ENCODE assay signal across 1 worm cellular context in the genomic region with DNA sequence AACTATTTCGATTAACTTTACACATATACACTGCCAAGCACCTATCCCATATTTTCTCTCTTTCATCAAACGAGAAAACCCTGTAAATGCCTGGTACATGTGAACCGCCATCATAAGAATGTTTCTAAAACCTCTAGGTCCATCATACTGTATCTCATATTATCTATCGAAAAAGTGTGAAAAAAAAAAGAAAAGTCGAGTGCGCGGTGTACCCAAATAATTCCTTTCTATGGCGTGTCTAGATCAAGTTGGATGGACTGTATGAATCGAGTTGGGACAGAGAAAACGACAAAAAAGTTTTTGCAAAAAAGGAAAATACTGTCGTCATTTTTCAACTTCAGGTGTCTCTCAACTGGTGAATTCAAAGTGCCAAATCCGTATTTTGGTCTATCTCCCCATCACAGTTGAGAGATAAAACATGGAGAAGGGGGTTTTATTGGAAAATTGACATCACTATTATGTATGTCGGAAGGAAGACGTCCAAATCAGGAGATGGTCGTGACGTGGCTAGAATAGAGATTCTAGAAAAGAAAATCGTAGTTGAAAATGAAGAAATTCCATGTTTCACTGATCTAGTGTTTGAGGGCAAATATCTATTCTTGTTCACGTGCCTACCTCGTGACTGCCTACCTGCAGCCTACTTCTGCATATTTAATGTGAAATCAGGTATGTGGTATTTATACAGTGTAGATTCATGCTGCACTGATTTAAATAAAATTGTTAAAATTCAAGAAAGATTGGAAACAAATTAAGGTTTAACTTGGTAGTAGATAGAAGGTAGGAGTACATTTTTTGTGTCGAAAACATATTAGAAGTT.
TF ChIP-seq lines count a peak whose summit lies in the region.

No protein-coding gene starts in this region.

TF ChIP-seq in whole organism, L1 larva, 84 proteins besides CTCF, POLR2A, EP300 and RAD21 (continued from another document):
- TF ChIP-seq lin-35 (GFP tag; optimal IDR thresholded peaks at IDR 0.05; lab: Kevin White, UChicago), result peak in 1 of 2 experiments; percentile 7
- no peak for TF ChIP-seq pax-3 (tag; optimal IDR thresholded peaks at IDR 0.05; lab: Kevin White, UChicago)
- TF ChIP-seq unc-62 (GFP tag; optimal IDR thresholded peaks at IDR 0.05; lab: Kevin White, UChicago), result no peak
- no peak for TF ChIP-seq alr-1 (tag; optimal IDR thresholded peaks at IDR 0.05; lab: Kevin White, UChicago; ENCODE audit: borderline replicate concordance)
- no peak for TF ChIP-seq rnt-1 (tag; optimal IDR thresholded peaks at IDR 0.05; lab: Kevin White, UChicago)
- TF ChIP-seq fos-1 (tag; optimal IDR thresholded peaks at IDR 0.05; lab: Kevin White, UChicago), result no peak
- no peak for TF ChIP-seq nhr-237 (tag; optimal IDR thresholded peaks at IDR 0.05; lab: Kevin White, UChicago)
- TF ChIP-seq efl-3 (GFP tag; optimal IDR thresholded peaks at IDR 0.05; lab: Kevin White, UChicago), result no peak
- no peak for TF ChIP-seq dpl-1 (GFP tag; optimal IDR thresholded peaks at IDR 0.05; lab: Kevin White, UChicago)
- no peak for TF ChIP-seq nhr-77 (tag; optimal IDR thresholded peaks at IDR 0.05; lab: Kevin White, UChicago)
- TF ChIP-seq nhr-85 (tag; lab: Kevin White, UChicago), result peak; percentile 96
- no peak for TF ChIP-seq C34B4.2 (tag; optimal IDR thresholded peaks at IDR 0.05; lab: Kevin White, UChicago)
- TF ChIP-seq snu-23 (GFP tag; optimal IDR thresholded peaks at IDR 0.05; lab: Kevin White, UChicago), result peak; percentile 63
- TF ChIP-seq pag-3 (tag; optimal IDR thresholded peaks at IDR 0.05; lab: Kevin White, UChicago; ENCODE audit: borderline replicate concordance, insufficient read depth), result no peak
- no peak for TF ChIP-seq zip-4 (GFP tag; optimal IDR thresholded peaks at IDR 0.05; lab: Kevin White, UChicago)
- TF ChIP-seq efl-1 (optimal IDR thresholded peaks at IDR 0.05; lab: Kevin White, UChicago), result no peak
- TF ChIP-seq efl-1 (GFP tag; optimal IDR thresholded peaks at IDR 0.05 in 1 of 2; lab: Kevin White, UChicago), result no peak
- no peak for TF ChIP-seq Y116A8C.19 (tag; optimal IDR thresholded peaks at IDR 0.05; lab: Kevin White, UChicago; ENCODE audit: borderline replicate concordance)
- TF ChIP-seq elt-2 (tag; optimal IDR thresholded peaks at IDR 0.05; lab: Kevin White, UChicago), result no peak
- TF ChIP-seq lsy-2 (tag; optimal IDR thresholded peaks at IDR 0.05; lab: Kevin White, UChicago), result peak in 1 of 2 experiments; percentile 58
- TF ChIP-seq pqm-1 (tag; optimal IDR thresholded peaks at IDR 0.05; lab: Kevin White, UChicago), result no peak
- no peak for TF ChIP-seq unc-86 (tag; optimal IDR thresholded peaks at IDR 0.05; lab: Kevin White, UChicago)
- no peak for TF ChIP-seq jun-1 (tag; optimal IDR thresholded peaks at IDR 0.05; lab: Kevin White, UChicago)
- no peak for TF ChIP-seq F16B12.6 (tag; optimal IDR thresholded peaks at IDR 0.05; lab: Kevin White, UChicago)
- TF ChIP-seq nhr-19 (GFP tag; conservative IDR thresholded peaks at IDR 0.05; lab: Robert Waterston, UW), result peak; percentile 34; the same call in 1 of the 2 replicates
- TF ChIP-seq ces-1 (GFP tag; optimal IDR thresholded peaks at IDR 0.05; lab: Kevin White, UChicago), result no peak
- no peak for TF ChIP-seq nhr-84 (tag; optimal IDR thresholded peaks at IDR 0.05; lab: Kevin White, UChicago)
- no peak for TF ChIP-seq ceh-88 (GFP tag; IDR thresholded peaks at IDR 0.05; lab: Robert Waterston, UW)
- TF ChIP-seq sox-4 (tag; optimal IDR thresholded peaks at IDR 0.05; lab: Kevin White, UChicago), result no peak
- TF ChIP-seq lin-13 (GFP tag; optimal IDR thresholded peaks at IDR 0.05; lab: Kevin White, UChicago), result no peak
- TF ChIP-seq nhr-76 (tag; optimal IDR thresholded peaks at IDR 0.05; lab: Kevin White, UChicago), result no peak
- no peak for TF ChIP-seq xbp-1 (tag; optimal IDR thresholded peaks at IDR 0.05; lab: Kevin White, UChicago)
- no peak for TF ChIP-seq nhr-28 (tag; optimal IDR thresholded peaks at IDR 0.05; lab: Kevin White, UChicago)
- no peak for TF ChIP-seq unc-130 (tag; optimal IDR thresholded peaks at IDR 0.05; lab: Kevin White, UChicago)
- TF ChIP-seq egl-27 (tag; optimal IDR thresholded peaks at IDR 0.05; lab: Kevin White, UChicago), result no peak
- TF ChIP-seq nhr-90 (tag; optimal IDR thresholded peaks at IDR 0.05; lab: Kevin White, UChicago; ENCODE audit: poor library complexity), result peak; percentile 54
- TF ChIP-seq egl-13 (tag; optimal IDR thresholded peaks at IDR 0.05; lab: Kevin White, UChicago), result no peak
- no peak for TF ChIP-seq tbx-2 (tag; optimal IDR thresholded peaks at IDR 0.05; lab: Kevin White, UChicago)
- no peak for TF ChIP-seq snpc-4 (tag; optimal IDR thresholded peaks at IDR 0.05; lab: Kevin White, UChicago)
- no peak for TF ChIP-seq tlp-1 (tag; optimal IDR thresholded peaks at IDR 0.05; lab: Kevin White, UChicago)
- peak; percentile 36 for TF ChIP-seq mep-1 (tag; optimal IDR thresholded peaks at IDR 0.05; lab: Kevin White, UChicago)
- TF ChIP-seq C16A3.4 (tag; optimal IDR thresholded peaks at IDR 0.05; lab: Kevin White, UChicago), result no peak
- no peak for TF ChIP-seq unc-98 (GFP tag; IDR thresholded peaks at IDR 0.05; lab: Robert Waterston, UW)
- no peak for TF ChIP-seq ets-5 (GFP tag; IDR thresholded peaks at IDR 0.05; lab: Robert Waterston, UW)
- no peak for TF ChIP-seq ceh-90 (tag; optimal IDR thresholded peaks at IDR 0.05; lab: Kevin White, UChicago)
- no peak for TF ChIP-seq isw-1 (GFP tag; IDR thresholded peaks at IDR 0.05; lab: Robert Waterston, UW)
- no peak for TF ChIP-seq lin-15B (tag; optimal IDR thresholded peaks at IDR 0.05; lab: Kevin White, UChicago)
- TF ChIP-seq hlh-4 (tag; optimal IDR thresholded peaks at IDR 0.05; lab: Kevin White, UChicago), result no peak
- no peak for TF ChIP-seq hlh-17 (GFP tag; optimal IDR thresholded peaks at IDR 0.05; lab: Kevin White, UChicago; ENCODE audit: borderline replicate concordance)
- TF ChIP-seq ztf-11 (tag; optimal IDR thresholded peaks at IDR 0.05; lab: Kevin White, UChicago), result no peak
- no peak for TF ChIP-seq ama-1 (optimal IDR thresholded peaks at IDR 0.05; lab: Kevin White, UChicago)
- TF ChIP-seq grh-1 (GFP tag; IDR thresholded peaks at IDR 0.05; lab: Robert Waterston, UW), result peak; percentile 36; the same call in 1 of the 2 replicates
- TF ChIP-seq aly-2 (tag; optimal IDR thresholded peaks at IDR 0.05; lab: Kevin White, UChicago), result no peak
- no peak for TF ChIP-seq mdl-1 (tag; optimal IDR thresholded peaks at IDR 0.05; lab: Kevin White, UChicago)
- no peak for TF ChIP-seq lir-3 (tag; optimal IDR thresholded peaks at IDR 0.05; lab: Kevin White, UChicago; ENCODE audit: poor library complexity)
- TF ChIP-seq ceh-8 (GFP tag; optimal IDR thresholded peaks at IDR 0.05; lab: Kevin White, UChicago), result no peak
- TF ChIP-seq fkh-8 (tag; optimal IDR thresholded peaks at IDR 0.05; lab: Kevin White, UChicago), result no peak
- no peak for TF ChIP-seq aha-1 (tag; optimal IDR thresholded peaks at IDR 0.05; lab: Kevin White, UChicago)
- no peak for TF ChIP-seq zag-1 (tag; optimal IDR thresholded peaks at IDR 0.05; lab: Kevin White, UChicago)
- TF ChIP-seq elt-3 (tag; optimal IDR thresholded peaks at IDR 0.05; lab: Kevin White, UChicago), result peak in 2 of 6 experiments; percentile 1 to 45
- no peak for TF ChIP-seq ceh-82 (tag; optimal IDR thresholded peaks at IDR 0.05; lab: Kevin White, UChicago)
- no peak for TF ChIP-seq irx-1 (tag; optimal IDR thresholded peaks at IDR 0.05; lab: Kevin White, UChicago)
- no peak for TF ChIP-seq mab-9 (GFP tag; IDR thresholded peaks at IDR 0.05; lab: Robert Waterston, UW)
- no peak for TF ChIP-seq nhr-12 (tag; optimal IDR thresholded peaks at IDR 0.05; lab: Kevin White, UChicago)
- no peak for TF ChIP-seq skn-1 (tag; optimal IDR thresholded peaks at IDR 0.05; lab: Kevin White, UChicago)
- no peak for TF ChIP-seq sup-37 (GFP tag; optimal IDR thresholded peaks at IDR 0.05; lab: Kevin White, UChicago)
- TF ChIP-seq ztf-4 (tag; optimal IDR thresholded peaks at IDR 0.05; lab: Kevin White, UChicago), result no peak
- no peak for TF ChIP-seq fkh-10 (GFP tag; optimal IDR thresholded peaks at IDR 0.05; lab: Kevin White, UChicago)
TF ChIP-seq in whole organism, L1 larva: peak in this region for 14.
